Worm (Caenorhabditis elegans) whole organism, dauer: ENCODE data around the gene F01G4.6.
A peak's percentile ranks its signal among the peaks of the same experiment; 100 is the strongest.
"Not testable (repeated sequence)": the region's sequence is repeated elsewhere in the genome, so short reads cannot be mapped to it uniquely, and the experiment has no call there.

Experiments
- unc-62 ChIP-seq: sonication (generic microtip); optimal IDR thresholded peaks from 2 replicates; lab custom pipeline; 2017; ENCODE audit warnings: missing biosample characterization, missing genetic modification reagents, missing genetic modification characterization

F01G4.6 gene

DNA sequence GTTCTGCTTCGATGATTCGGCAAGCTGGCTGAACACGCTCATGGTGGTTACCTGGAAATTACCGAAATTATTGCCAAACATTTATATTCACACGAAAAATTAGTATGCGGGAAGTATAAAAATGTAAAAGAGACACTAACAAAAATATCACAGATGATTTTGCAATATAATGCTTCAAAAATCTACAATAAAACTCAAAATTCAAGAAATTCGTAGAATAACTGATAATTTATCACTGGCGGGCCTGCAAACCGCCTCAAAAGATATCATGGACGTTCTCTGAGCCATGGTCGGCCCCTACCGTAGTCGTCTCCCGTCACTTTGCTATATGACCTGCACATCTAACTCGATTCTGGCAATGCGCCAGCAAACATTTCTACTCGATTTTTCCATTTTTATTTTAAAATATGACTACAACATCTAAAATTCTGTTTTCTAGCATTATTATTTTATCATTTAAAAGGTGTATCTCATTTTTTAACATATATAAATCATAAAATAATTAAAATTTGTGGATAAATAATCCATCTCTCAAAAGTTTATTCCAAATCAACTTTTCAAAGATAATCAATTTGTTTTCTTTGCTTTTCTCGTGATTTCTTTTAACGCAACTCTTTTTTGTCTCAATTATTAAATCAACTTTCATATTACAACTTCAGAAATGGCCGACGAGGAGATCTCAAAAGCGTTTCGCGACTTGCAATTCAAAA is at the start of gene F01G4.6, which contains the start of gene pfd-1:
Gene F01G4.6 (minus strand): TSS at position 51 of the 710 bp plus-strand sequence.
Gene pfd-1 (plus strand): TSS at position 660 of the 710 bp plus-strand sequence.
- peak; percentile 13 for TF ChIP-seq unc-62 (GFP tag; lab: Kevin White, UChicago)

DNA sequence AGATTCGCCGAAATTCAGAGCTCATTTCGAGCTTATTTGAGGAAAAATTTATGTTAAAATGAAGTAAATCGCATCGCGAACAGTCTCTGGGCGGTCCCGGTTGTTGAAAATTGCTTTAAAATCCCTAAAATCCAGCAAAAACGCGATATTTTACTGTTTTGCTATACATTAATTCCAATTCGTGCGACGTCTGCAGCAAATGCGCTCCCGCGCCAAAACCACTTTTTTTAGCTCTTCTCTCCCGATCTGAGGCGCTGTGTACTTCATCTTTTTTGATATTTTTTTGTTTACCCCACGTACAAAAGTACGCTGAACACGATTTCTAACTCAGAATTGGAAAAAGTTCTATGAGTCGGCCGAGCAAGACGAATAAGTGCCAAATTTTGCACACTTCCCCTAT is 49.7 kb upstream of the F01G4.6 start, which contains the start of gene R07H5.16:
Gene R07H5.16 (plus strand): TSS at position 348 of the 400 bp plus-strand sequence.
- not testable (repeated sequence) for TF ChIP-seq unc-62 (GFP tag; lab: Kevin White, UChicago)

DNA sequence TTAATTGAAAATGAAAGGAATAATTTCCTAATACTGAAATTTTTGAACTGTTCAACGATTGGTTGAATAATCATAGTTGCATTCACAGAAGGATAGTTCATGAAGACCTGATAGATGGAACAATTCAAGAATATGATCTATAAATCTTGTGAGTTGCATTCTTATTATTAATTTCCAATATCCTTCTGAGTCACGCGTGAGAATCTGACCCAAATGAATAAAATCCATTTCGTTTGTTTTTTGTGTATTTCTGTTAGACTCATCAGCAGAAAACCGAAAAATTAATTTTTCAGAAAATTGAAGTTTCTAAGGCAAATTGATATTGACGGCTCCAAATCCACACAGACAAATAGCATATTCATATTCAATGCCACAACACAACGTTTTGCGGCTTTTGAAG is 40.1 kb upstream of the F01G4.6 start, which contains the start of gene fbxb-79:
Gene fbxb-79 (minus strand): TSS at position 101 of the 400 bp plus-strand sequence.
- no peak for TF ChIP-seq unc-62 (GFP tag; lab: Kevin White, UChicago)

DNA sequence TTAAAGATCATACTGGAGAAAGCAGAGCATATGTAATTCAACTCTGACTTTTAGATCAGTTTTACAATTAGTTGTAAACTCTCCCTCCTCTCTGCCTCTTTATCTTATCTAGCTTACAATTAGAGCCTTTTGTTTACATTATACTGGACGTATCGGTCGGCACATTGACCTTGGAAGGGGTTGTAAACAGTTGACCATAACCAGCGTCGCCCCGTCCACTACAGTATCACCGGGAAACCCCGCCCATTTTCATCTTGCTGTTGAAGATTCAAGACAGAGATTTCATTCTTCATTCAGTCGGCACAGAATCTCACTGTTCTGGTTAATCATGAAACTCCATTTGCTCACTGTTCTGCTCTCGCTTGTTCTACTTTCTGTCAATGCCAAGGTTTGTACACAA is 37.4 kb upstream of the F01G4.6 start, which contains the start of gene sdz-27:
Gene sdz-27 (plus strand): TSS at position 301 of the 400 bp plus-strand sequence.
- no peak for TF ChIP-seq unc-62 (GFP tag; lab: Kevin White, UChicago)

DNA sequence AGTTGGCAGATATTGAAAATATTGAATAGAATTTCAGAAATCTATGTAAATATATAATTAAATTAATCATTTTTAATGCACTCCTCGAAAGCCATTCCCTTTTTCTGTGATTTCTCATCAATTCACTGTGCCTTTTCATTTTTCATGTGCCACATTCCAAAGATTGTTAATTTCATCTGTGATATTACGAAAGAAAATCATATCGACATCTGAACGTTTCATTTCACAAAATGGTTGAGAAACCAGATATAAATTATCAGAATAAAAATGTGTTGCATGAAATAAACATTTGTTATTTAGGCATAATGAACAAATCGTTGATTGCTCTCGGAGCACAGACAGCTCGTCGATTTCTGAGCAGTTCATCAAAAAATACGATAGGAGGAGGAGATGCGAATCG is 34.7 kb upstream of the F01G4.6 start, which contains the start of gene nuaf-3:
Gene nuaf-3 (plus strand): TSS at position 301 of the 400 bp plus-strand sequence.
- no peak for TF ChIP-seq unc-62 (GFP tag; lab: Kevin White, UChicago)

DNA sequence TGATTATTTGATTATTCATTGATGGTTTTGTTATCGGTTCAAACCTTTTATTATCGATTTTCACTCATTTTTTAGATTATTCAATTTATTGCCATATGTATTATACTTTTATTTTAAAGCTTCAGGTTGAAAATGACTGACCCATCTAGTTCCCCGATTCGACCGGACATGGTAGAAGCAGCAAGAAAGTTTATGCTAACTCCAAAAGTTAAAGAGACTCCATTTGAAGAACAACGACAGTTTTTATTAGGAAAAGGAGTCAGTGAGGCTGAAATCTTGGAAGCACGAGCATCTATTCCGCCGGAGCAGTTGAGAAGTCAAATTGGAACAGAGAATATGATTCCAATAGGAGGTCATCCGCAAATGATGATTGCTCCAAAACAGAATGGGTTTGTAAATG is 33.7 kb upstream of the F01G4.6 start, which contains the start of gene prx-14:
Gene prx-14 (plus strand): TSS at position 120 of the 400 bp plus-strand sequence.
- no peak for TF ChIP-seq unc-62 (GFP tag; lab: Kevin White, UChicago)

DNA sequence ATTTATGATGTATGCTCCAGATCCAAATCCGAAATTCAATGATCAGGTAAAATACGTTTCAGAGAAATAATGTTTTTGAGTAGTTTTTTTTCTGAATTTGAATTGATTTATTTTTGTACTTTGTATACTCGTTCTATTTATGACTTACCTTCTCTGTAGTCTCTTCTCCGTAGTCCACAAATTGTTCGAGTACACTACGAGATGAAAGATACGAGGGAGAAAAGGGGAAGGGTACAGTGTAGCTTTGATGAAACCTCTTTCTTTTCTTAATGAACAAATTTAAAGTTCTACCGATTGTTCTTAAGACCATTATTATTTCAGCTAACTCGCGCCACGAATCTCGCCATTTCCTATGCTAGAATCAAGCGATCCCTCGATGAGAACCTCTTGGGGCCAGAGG is 30.8 kb upstream of the F01G4.6 start:
- no peak for TF ChIP-seq unc-62 (GFP tag; lab: Kevin White, UChicago)

DNA sequence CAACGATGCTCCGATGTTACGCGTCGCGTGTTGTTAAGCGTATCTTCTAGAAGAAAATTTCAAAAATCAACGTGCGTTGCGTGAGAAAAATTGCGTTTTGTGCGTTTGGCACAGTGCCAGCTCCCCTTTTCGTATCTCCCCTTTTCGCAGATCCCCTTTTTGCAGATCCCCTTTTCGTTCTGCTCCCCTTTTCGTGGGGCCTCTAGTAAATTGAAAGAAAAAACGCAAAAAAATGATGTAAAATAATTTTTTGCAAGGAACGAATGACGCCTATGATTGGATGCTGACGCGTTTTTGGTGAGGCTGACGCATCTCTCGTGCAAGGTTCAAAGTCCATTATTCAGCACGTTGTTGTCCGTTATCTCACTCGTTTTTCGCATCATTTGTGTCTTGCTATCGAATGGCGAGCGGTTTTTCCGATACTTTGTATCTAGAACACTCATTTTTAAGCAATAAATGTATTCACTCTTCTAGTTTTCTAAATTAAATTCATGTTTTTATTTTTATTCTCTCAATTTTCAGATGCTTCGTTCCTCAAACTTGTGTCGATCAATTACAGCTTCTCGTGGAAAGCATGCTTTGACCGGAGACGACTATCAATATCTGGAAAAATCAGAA is 29.9 kb upstream of the F01G4.6 start, which contains the start of gene cpt-2:
Gene cpt-2 (plus strand): TSS at position 523 of the 618 bp plus-strand sequence.
- TF ChIP-seq unc-62 (GFP tag; lab: Kevin White, UChicago), result not testable (repeated sequence)

DNA sequence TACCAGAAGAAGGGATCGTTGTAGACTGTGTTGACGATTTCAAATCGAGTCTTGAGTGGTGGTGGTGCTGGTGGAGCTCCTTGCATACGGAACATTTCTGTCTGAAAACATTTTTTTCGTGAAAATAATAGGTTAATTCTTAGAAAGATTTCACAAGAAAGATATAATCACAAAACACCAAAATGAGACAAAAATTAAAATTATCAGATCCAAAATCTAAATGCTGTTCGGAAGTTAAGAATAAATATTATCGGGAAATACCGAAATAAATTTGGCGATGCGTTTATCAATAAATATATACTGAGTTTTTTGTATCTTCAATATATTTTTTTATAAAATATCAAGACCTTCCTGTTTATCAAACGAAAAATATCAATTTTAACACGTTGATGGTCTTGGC is 29.2 kb upstream of the F01G4.6 start, which contains the start of gene C08F8.9:
Gene C08F8.9 (minus strand): TSS at position 101 of the 400 bp plus-strand sequence.
- no peak for TF ChIP-seq unc-62 (GFP tag; lab: Kevin White, UChicago)

DNA sequence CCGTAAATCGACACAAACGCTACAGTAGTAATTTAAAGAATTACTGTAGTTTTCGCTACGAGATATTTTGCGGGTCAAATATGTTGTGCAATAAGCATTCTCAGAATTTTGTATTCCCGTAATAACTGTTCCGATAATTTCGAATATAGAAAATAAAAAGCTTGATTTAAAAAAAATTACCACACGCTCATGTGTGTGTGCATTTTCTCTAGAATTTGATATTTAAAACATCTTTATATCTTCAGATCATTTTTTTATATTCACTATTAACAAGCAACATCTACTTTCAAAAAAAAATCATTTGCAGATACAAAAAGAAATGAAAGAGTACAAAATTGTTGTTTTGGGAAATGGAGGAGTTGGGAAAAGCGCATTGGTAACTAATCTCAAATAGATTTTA is 27.7 kb upstream of the F01G4.6 start, which contains the start of gene rap-3:
Gene rap-3 (plus strand): TSS at position 301 of the 400 bp plus-strand sequence.
- no peak for TF ChIP-seq unc-62 (GFP tag; lab: Kevin White, UChicago)

DNA sequence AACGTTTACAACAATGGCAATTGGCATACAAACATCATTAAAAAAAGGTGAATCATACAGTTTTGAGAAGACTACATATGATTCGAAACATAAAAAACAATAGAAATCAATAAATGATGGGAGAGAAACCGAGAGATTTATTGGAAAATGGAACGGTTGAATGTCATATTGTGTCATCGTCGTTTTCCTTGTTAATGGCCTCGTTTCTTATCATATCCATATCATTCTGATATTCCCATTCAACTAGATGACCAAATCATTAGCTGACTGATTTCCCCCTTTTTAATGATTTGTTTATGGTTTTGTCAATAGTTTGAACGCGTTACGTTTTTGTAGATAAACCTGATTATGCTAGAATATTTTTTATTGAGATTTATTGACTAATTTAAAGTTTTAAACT is 25.5 kb upstream of the F01G4.6 start:
- TF ChIP-seq unc-62 (GFP tag; lab: Kevin White, UChicago), result no peak

DNA sequence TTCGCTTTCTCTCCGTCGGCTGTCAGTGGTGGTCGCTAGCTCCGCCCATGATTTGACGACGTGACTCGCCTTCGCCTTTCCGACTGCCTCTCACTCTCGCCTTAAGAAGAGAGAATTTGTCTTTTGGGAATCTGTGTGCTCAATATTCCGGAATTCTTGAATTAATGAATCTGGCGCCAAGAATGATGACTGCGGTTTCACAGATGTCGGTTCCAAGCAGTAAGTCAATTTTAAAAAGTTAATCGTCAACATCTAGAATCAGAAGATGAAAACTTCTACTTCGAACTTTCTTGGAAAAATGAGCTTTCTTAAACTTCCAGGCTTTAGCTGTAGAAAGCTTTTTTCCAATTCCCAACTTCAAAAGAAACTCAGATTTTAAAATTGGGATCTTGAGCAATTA is 20.3 kb upstream of the F01G4.6 start, which contains the start of gene nhr-67:
Gene nhr-67 (plus strand): TSS at position 97 of the 400 bp plus-strand sequence.
- TF ChIP-seq unc-62 (GFP tag; lab: Kevin White, UChicago), result no peak

DNA sequence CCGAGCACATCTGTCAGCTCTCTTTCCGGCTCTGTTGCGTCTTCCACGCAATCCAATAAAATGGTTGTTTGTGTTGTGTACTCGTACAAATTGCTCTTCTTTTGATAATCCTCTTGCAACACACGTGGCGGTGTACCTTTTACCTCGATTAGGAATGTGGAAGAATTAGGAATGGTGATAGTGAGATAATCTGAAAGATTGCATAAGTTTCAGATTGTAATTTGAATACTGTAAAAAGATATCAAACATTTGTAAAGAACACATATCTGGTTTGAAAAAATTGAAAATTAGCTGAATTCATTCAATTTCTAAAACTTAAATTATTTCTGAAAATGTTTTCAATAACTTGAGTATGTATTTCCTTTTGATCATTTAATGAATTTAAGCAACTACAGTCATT is 15.5 kb upstream of the F01G4.6 start, which contains the start of gene C08F8.6:
Gene C08F8.6 (minus strand): TSS at position 101 of the 400 bp plus-strand sequence.
- no peak for TF ChIP-seq unc-62 (GFP tag; lab: Kevin White, UChicago)

DNA sequence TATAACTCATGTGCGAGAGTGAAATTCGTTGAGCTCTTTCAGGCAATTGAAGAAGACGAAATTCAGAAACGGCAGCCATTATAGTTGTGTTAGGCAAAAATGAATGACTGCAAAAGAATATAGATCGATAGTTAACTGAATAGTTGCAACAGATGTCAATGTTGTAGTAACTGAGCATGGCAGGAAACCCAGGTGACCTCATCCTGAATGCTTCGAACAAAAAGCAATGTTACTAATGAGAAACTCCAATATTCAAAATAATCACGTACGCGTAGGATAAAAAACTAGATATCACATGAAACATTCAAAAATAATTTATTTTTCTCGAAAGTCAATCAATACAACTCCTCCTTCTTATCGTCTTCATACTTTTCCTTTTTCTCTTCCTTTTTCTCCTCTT is 13.1 kb upstream of the F01G4.6 start, which contains the start of gene fbxb-9:
Gene fbxb-9 (minus strand): TSS at position 101 of the 400 bp plus-strand sequence.
- no peak for TF ChIP-seq unc-62 (GFP tag; lab: Kevin White, UChicago)

DNA sequence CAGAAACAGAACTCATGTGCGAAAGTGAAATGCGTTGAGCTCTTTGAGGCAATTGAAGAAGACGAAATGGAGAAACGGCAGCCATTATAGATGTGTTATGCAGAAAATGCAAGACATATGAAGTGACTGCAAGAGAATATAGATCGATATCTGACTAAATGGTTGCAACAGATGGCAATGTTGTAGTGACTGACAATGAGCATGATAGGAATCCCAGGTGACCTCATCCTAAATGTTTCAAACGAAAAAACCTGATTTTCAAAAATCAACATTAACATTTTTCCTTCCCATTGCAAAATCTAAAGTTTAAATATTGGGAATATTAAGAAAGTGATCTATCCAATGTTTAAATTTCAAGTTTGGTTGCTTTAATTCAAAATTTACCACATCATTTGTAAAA is 11.4 kb upstream of the F01G4.6 start, which contains the start of gene C08F8.15:
Gene C08F8.15 (minus strand): TSS at position 101 of the 400 bp plus-strand sequence.
- no peak for TF ChIP-seq unc-62 (GFP tag; lab: Kevin White, UChicago)
